Fruit fly (Drosophila melanogaster) whole organism, embryonic: ENCODE measurements around the gene CG12773.

ENCODE experiments used
- Ada2b ChIP-seq: fragments of 200-800 bp; sonication (Bioruptor generic); IDR thresholded peaks from 2 replicates; pipeline ENCODE4 v1.3.6; 2022; ENCODE audit warnings: missing biosample characterization, missing genetic modification characterization
- Aef1 ChIP-seq: fragments of 200-800 bp; sonication (Bioruptor generic); IDR thresholded peaks from 3 replicates; pipeline ENCODE4 v1.3.6; 2022; ENCODE audit warnings: missing biosample characterization, missing genetic modification characterization
- Atf6 ChIP-seq: fragments of 200-800 bp; sonication (Bioruptor generic); IDR thresholded peaks from 2 replicates; pipeline ENCODE4 v1.3.6; 2022; ENCODE audit warnings: missing biosample characterization, missing genetic modification characterization
- CG11247 ChIP-seq: fragments of 200-800 bp; sonication (Bioruptor generic); IDR thresholded peaks from 2 replicates; pipeline ENCODE4 v1.3.6; 2022; ENCODE audit warnings: missing biosample characterization, missing genetic modification characterization
- CG12236 ChIP-seq: fragments of 200-800 bp; sonication (Bioruptor generic); optimal IDR thresholded peaks from 2 replicates; lab custom pipeline; 2016; ENCODE audit warnings: missing biosample characterization, missing genetic modification characterization
- CG14860 ChIP-seq: fragments of 200-800 bp; sonication (Bioruptor generic); IDR thresholded peaks from 3 replicates; pipeline ENCODE4 v1.3.6; 2022; ENCODE audit warnings: missing biosample characterization, missing genetic modification characterization; ENCODE audit not compliant: partially characterized antibody
- CG15269 ChIP-seq: fragments of 200-800 bp; sonication (Bioruptor generic); optimal IDR thresholded peaks from 2 replicates; lab custom pipeline; 2018; ENCODE audit warnings: missing biosample characterization, mild to moderate bottlenecking, missing genetic modification characterization, moderate library complexity
- CG17359 ChIP-seq: fragments of 200-800 bp; sonication (Bioruptor generic); optimal IDR thresholded peaks from 3 replicates; lab custom pipeline; 2018; ENCODE audit warnings: missing biosample characterization, mild to moderate bottlenecking, missing genetic modification characterization, moderate library complexity
- CG1832 ChIP-seq: fragments of 200-800 bp; sonication (Bioruptor generic); optimal IDR thresholded peaks from 2 replicates; lab custom pipeline; 2017; ENCODE audit warnings: missing biosample characterization, mild to moderate bottlenecking, missing genetic modification characterization, inconsistent platforms
- CG30431 ChIP-seq: fragments of 200-800 bp; sonication (Bioruptor generic); optimal IDR thresholded peaks from 2 replicates; lab custom pipeline; 2017; ENCODE audit warnings: missing biosample characterization, missing genetic modification characterization
- CG33213 ChIP-seq: fragments of 200-800 bp; sonication (Bioruptor generic); optimal IDR thresholded peaks from 3 replicates; lab custom pipeline; 2016; ENCODE audit warnings: missing biosample characterization, missing genetic modification characterization
- CG42726 ChIP-seq: fragments of 200-800 bp; sonication (Bioruptor generic); IDR thresholded peaks from 2 replicates; pipeline ENCODE4 v1.3.6; 2022; ENCODE audit warnings: missing biosample characterization, missing genetic modification characterization; ENCODE audit not compliant: partially characterized antibody
- CG4328 ChIP-seq: fragments of 200-800 bp; sonication (Bioruptor generic); optimal IDR thresholded peaks from 3 replicates; lab custom pipeline; 2017; ENCODE audit warnings: missing biosample characterization, missing genetic modification reagents, missing genetic modification characterization
- CG4360 ChIP-seq: fragments of 200-800 bp; sonication (Bioruptor generic); IDR thresholded peaks from 2 replicates; pipeline ENCODE4 v1.3.6; 2022; ENCODE audit warnings: missing biosample characterization, missing genetic modification characterization
- CG4424 ChIP-seq: fragments of 200-800 bp; sonication (Bioruptor generic); optimal IDR thresholded peaks from 3 replicates; lab custom pipeline; 2016; ENCODE audit warnings: missing biosample characterization, missing genetic modification characterization
- CG5180 ChIP-seq: fragments of 200-800 bp; sonication (Bioruptor generic); optimal IDR thresholded peaks from 3 replicates; lab custom pipeline; 2017; ENCODE audit warnings: missing biosample characterization, missing genetic modification characterization, mild to moderate bottlenecking, moderate library complexity, missing genetic modification reagents
- CG7786 ChIP-seq: fragments of 200-800 bp; sonication (Bioruptor generic); optimal IDR thresholded peaks from 2 replicates; lab custom pipeline; 2016; ENCODE audit warnings: missing biosample characterization, missing genetic modification characterization
- CG9609 ChIP-seq: fragments of 200-800 bp; sonication (Bioruptor generic); optimal IDR thresholded peaks from 3 replicates; lab custom pipeline; 2016; ENCODE audit warnings: missing biosample characterization, missing genetic modification characterization
- Drgx ChIP-seq: fragments of 200-800 bp; sonication (Bioruptor generic); IDR thresholded peaks from 2 replicates; pipeline ENCODE4 v1.3.6; 2022; ENCODE audit warnings: missing biosample characterization, missing genetic modification characterization
- E2f1 ChIP-seq: fragments of 200-800 bp; sonication (Bioruptor generic); IDR thresholded peaks from 2 replicates; pipeline ENCODE4 v1.3.6; 2022; ENCODE audit warnings: missing biosample characterization, missing genetic modification characterization
- Eip74EF ChIP-seq, 2 experiments: fragments of 200-800 bp in 1 of 2; fragments of >200 bp in 1 of 2; sonication (Bioruptor generic) in 1 of 2; optimal IDR thresholded peaks; 2 replicates each; lab custom pipeline; 2017 to 2019; ENCODE audit warnings: missing biosample characterization in 2 of 2, missing genetic modification characterization in 2 of 2, mild to moderate bottlenecking in 1 of 2, moderate library complexity in 1 of 2
- Gsc ChIP-seq: fragments of 200-800 bp; sonication (Bioruptor generic); IDR thresholded peaks from 2 replicates; pipeline ENCODE4 v1.3.6; 2022; ENCODE audit warnings: missing biosample characterization, missing genetic modification characterization
- H15 ChIP-seq: fragments of 200-800 bp; sonication (Bioruptor generic); IDR thresholded peaks from 3 replicates; pipeline ENCODE4 v1.3.6; 2022; ENCODE audit warnings: missing biosample characterization, missing genetic modification characterization
- Hr78 ChIP-seq, 2 experiments: fragments of 200-800 bp in 1 of 2; fragments of >200 bp in 1 of 2; sonication (Bioruptor generic) in 1 of 2; optimal IDR thresholded peaks; 2 replicates each; lab custom pipeline; 2017 to 2019; ENCODE audit warnings: missing biosample characterization in 2 of 2, missing genetic modification characterization in 2 of 2, mild to moderate bottlenecking in 1 of 2, moderate library complexity in 1 of 2
- Jarid2 ChIP-seq: fragments of 200-800 bp; sonication (Bioruptor generic); optimal IDR thresholded peaks from 3 replicates; lab custom pipeline; 2017; ENCODE audit warnings: mild to moderate bottlenecking, missing biosample characterization, missing genetic modification reagents, missing genetic modification characterization
- Max ChIP-seq: fragments of 200-800 bp; sonication (Bioruptor generic); optimal IDR thresholded peaks from 2 replicates; lab custom pipeline; 2016; ENCODE audit warnings: missing biosample characterization, mild to moderate bottlenecking, missing genetic modification characterization
- Myb ChIP-seq: fragments of 200-800 bp; sonication (Bioruptor generic); optimal IDR thresholded peaks from 2 replicates; lab custom pipeline; 2016; ENCODE audit warnings: missing biosample characterization, missing genetic modification characterization
- Nf-YA ChIP-seq: fragments of 200-800 bp; sonication (Bioruptor generic); IDR thresholded peaks from 2 replicates; pipeline ENCODE4 v1.3.6; 2022; ENCODE audit warnings: missing biosample characterization, missing genetic modification characterization
- Optix ChIP-seq: fragments of 200-800 bp; sonication (Bioruptor generic); IDR thresholded peaks from 3 replicates; pipeline ENCODE4 v1.3.6; 2022; ENCODE audit warnings: missing biosample characterization, missing genetic modification characterization
- Sox102F ChIP-seq: fragments of 200-800 bp; sonication (Bioruptor generic); optimal IDR thresholded peaks from 2 replicates; lab custom pipeline; 2018; ENCODE audit warnings: missing biosample characterization, mild to moderate bottlenecking, missing genetic modification characterization, moderate library complexity
- Sry-δ ChIP-seq: fragments of 200-800 bp; sonication (Bioruptor generic); optimal IDR thresholded peaks from 2 replicates; lab custom pipeline; 2016; ENCODE audit warnings: missing biosample characterization, missing genetic modification characterization
- ap ChIP-seq: fragments of 200-800 bp; sonication (Bioruptor generic); IDR thresholded peaks from 2 replicates; pipeline ENCODE4 v1.3.6; 2022; ENCODE audit warnings: missing biosample characterization, missing genetic modification characterization
- ara ChIP-seq: fragments of 200-800 bp; sonication (Bioruptor generic); IDR thresholded peaks from 2 replicates; pipeline ENCODE4 v1.3.6; 2022; ENCODE audit warnings: missing biosample characterization, missing genetic modification characterization
- ash1 ChIP-seq: fragments of 200-800 bp; sonication (Bioruptor generic); optimal IDR thresholded peaks from 2 replicates; lab custom pipeline; 2018; ENCODE audit warnings: missing biosample characterization, mild to moderate bottlenecking, missing genetic modification characterization
- chinmo ChIP-seq: fragments of 200-800 bp; sonication (Bioruptor generic); IDR thresholded peaks from 4 replicates; pipeline ENCODE4 v1.3.6; 2022; ENCODE audit warnings: missing biosample characterization, missing genetic modification characterization; ENCODE audit not compliant: partially characterized antibody
- chm ChIP-seq: fragments of 200-800 bp; sonication (Bioruptor generic); IDR thresholded peaks from 2 replicates; pipeline ENCODE4 v1.3.6; 2022; ENCODE audit warnings: missing biosample characterization, missing genetic modification characterization
- crol ChIP-seq: fragments of 200-800 bp; sonication (Bioruptor generic); IDR thresholded peaks from 2 replicates; pipeline ENCODE4 v1.3.6; 2022; ENCODE audit warnings: missing biosample characterization, missing genetic modification characterization
- danr ChIP-seq: fragments of 200-800 bp; sonication (Bioruptor generic); IDR thresholded peaks from 2 replicates; pipeline ENCODE4 v1.3.6; 2022; ENCODE audit warnings: missing biosample characterization, missing genetic modification characterization
- dmrt11E ChIP-seq: fragments of 200-800 bp; sonication (Bioruptor generic); optimal IDR thresholded peaks from 3 replicates; lab custom pipeline; 2018; ENCODE audit warnings: missing biosample characterization, mild to moderate bottlenecking, missing genetic modification characterization, moderate library complexity
- fu2 ChIP-seq: fragments of 200-800 bp; sonication (Bioruptor generic); optimal IDR thresholded peaks from 2 replicates; lab custom pipeline; 2016; ENCODE audit warnings: missing biosample characterization, missing genetic modification characterization
- gro ChIP-seq: fragments of 200-800 bp; sonication (Bioruptor generic); optimal IDR thresholded peaks from 2 replicates; lab custom pipeline; 2016; ENCODE audit warnings: missing biosample characterization, missing genetic modification characterization
- gsb ChIP-seq: fragments of 200-800 bp; sonication (Bioruptor generic); IDR thresholded peaks from 2 replicates; pipeline ENCODE4 v1.3.6; 2022; ENCODE audit warnings: missing biosample characterization, missing genetic modification characterization
- lab ChIP-seq: fragments of 200-800 bp; sonication (Bioruptor generic); optimal IDR thresholded peaks from 3 replicates; lab custom pipeline; 2017; ENCODE audit warnings: missing biosample characterization, missing genetic modification characterization, mild to moderate bottlenecking, moderate library complexity, missing genetic modification reagents
- nmo ChIP-seq: fragments of 200-800 bp; sonication (Bioruptor generic); optimal IDR thresholded peaks from 2 replicates; lab custom pipeline; 2018; ENCODE audit warnings: missing biosample characterization, mild to moderate bottlenecking, missing genetic modification characterization, moderate library complexity
- nom ChIP-seq: fragments of 200-800 bp; sonication (Bioruptor generic); optimal IDR thresholded peaks from 2 replicates; lab custom pipeline; 2017; ENCODE audit warnings: missing biosample characterization, missing genetic modification characterization, mild to moderate bottlenecking, moderate library complexity, missing genetic modification reagents
- otp ChIP-seq: fragments of 200-800 bp; sonication (Bioruptor generic); IDR thresholded peaks from 3 replicates; pipeline ENCODE4, ENCODE4 v1.3.6; 2022; ENCODE audit warnings: missing biosample characterization, missing genetic modification characterization
- pzg ChIP-seq: fragments of 200-800 bp; sonication (Bioruptor generic); optimal IDR thresholded peaks from 3 replicates; lab custom pipeline; 2018; ENCODE audit warnings: missing biosample characterization, mild to moderate bottlenecking, missing genetic modification characterization, moderate library complexity
- salm ChIP-seq: fragments of 200-800 bp; sonication (Bioruptor generic); optimal IDR thresholded peaks from 2 replicates; lab custom pipeline; 2018; ENCODE audit warnings: missing biosample characterization, mild to moderate bottlenecking, missing genetic modification characterization
- slbo ChIP-seq: fragments of 200-800 bp; sonication (Bioruptor generic); IDR thresholded peaks from 2 replicates; pipeline ENCODE4 v1.3.6; 2022; ENCODE audit warnings: missing biosample characterization, missing genetic modification characterization

The CG12773 gene

dm6 chrX:1353322-1354212 is at the start of gene CG12773, which contains the start of gene CG11417 (continued):
- TF ChIP-seq Sox102F (GFP tag; lab: Kevin White, UChicago) (no peak), Myb (GFP tag; lab: Kevin White, UChicago) (no peak), Nf-YA (GFP tag; lab: Robert Waterston, UW) (no peak), Gsc (GFP tag; lab: Robert Waterston, UW) (no peak), ash1 (GFP tag; lab: Kevin White, UChicago) (no peak), lab (GFP tag; lab: Kevin White, UChicago) (no peak), pzg (GFP tag; lab: Kevin White, UChicago) (peak; percentile 39), E2f1 (GFP tag; lab: Robert Waterston, UW) (no peak), CG30431 (no peak), Ada2b (GFP tag; lab: Robert Waterston, UW) (no peak), Sry-δ (peak; percentile 59), Optix (no peak), CG5180 (GFP tag; lab: Kevin White, UChicago) (no peak), CG1832 (GFP tag; lab: Kevin White, UChicago) (no peak), nom (GFP tag; lab: Kevin White, UChicago) (no peak), CG4360 (GFP tag; lab: Robert Waterston, UW) (no peak), CG4424 (GFP tag; lab: Kevin White, UChicago) (no peak), salm (tag; lab: Kevin White, UChicago) (no peak), chinmo (GFP tag; lab: Robert Waterston, UW) (peak; percentile 94; the same call in 3 of the 4 replicates), ara (no peak), H15 (GFP tag; lab: Robert Waterston, UW) (no peak), danr (GFP tag; lab: Robert Waterston, UW) (no peak), otp (no peak), CG11247 (GFP tag; lab: Robert Waterston, UW) (no peak), Max (peak; percentile 41), CG12236 (no peak), CG14860 (peak; percentile 82), CG42726 (peak; percentile 58; the same call in 1 of the 2 replicates), slbo (no peak), CG7786 (GFP tag; lab: Kevin White, UChicago) (no peak), chm (GFP tag; lab: Robert Waterston, UW) (no peak), ap (GFP tag; lab: Robert Waterston, UW) (no peak), CG33213 (no peak), Aef1 (GFP tag; lab: Robert Waterston, UW) (no peak), Atf6 (no peak), dmrt11E (tag; lab: Kevin White, UChicago) (no peak), gro (GFP tag; lab: Kevin White, UChicago) (no peak), gsb (GFP tag; lab: Robert Waterston, UW) (no peak), CG17359 (tag; lab: Kevin White, UChicago) (no peak), CG9609 (GFP tag; lab: Kevin White, UChicago) (no peak), CG15269 (no peak), Jarid2 (GFP tag; lab: Kevin White, UChicago) (no peak), crol (GFP tag; lab: Robert Waterston, UW) (peak; percentile 73), Hr78 (GFP tag; optimal IDR thresholded peaks at IDR 0.05; lab: Kevin White, UChicago) (no peak), nmo (GFP tag; lab: Kevin White, UChicago) (no peak), fu2 (GFP tag; lab: Kevin White, UChicago) (no peak), Drgx (GFP tag; lab: Robert Waterston, UW) (no peak), CG4328 (GFP tag; lab: Kevin White, UChicago) (no peak), Eip74EF (GFP tag; optimal IDR thresholded peaks at IDR 0.05; lab: Kevin White, UChicago) (no peak)
